Fruit fly (Drosophila melanogaster) whole organism, embryonic: Measurements from ENCODE around the gene ssp3.

Source experiments
- CG10321 ChIP-seq: fragments of 200-800 bp; sonication (Bioruptor generic); IDR thresholded peaks from 2 replicates; pipeline ENCODE4 v1.3.6; 2022; ENCODE audit warnings: missing biosample characterization, missing genetic modification characterization
- CG11504 ChIP-seq: fragments of 200-800 bp; sonication (Bioruptor generic); optimal IDR thresholded peaks from 3 replicates; lab custom pipeline; 2019; ENCODE audit warnings: missing biosample characterization, mild to moderate bottlenecking, missing genetic modification characterization, moderate library complexity
- CG1233 ChIP-seq: fragments of 200-800 bp; sonication (Bioruptor generic); optimal IDR thresholded peaks from 4 replicates; lab custom pipeline; 2018; ENCODE audit warnings: missing biosample characterization, mild to moderate bottlenecking, missing genetic modification characterization
- CG12391 ChIP-seq: fragments of 200-800 bp; sonication (Bioruptor generic); optimal IDR thresholded peaks from 3 replicates; lab custom pipeline; 2018; ENCODE audit warnings: missing biosample characterization, mild to moderate bottlenecking, missing genetic modification characterization, moderate library complexity
- CG12769 ChIP-seq: fragments of 200-800 bp; sonication (Bioruptor generic); optimal IDR thresholded peaks from 2 replicates; lab custom pipeline; 2019; ENCODE audit warnings: missing biosample characterization, mild to moderate bottlenecking, missing genetic modification characterization, moderate library complexity
- CG13287 ChIP-seq: fragments of 200-800 bp; sonication (Bioruptor generic); IDR thresholded peaks from 2 replicates; pipeline ENCODE4 v1.3.6; 2022; ENCODE audit warnings: missing biosample characterization, missing genetic modification characterization; ENCODE audit not compliant: partially characterized antibody
- CG13624 ChIP-seq: fragments of 200-800 bp; sonication (Bioruptor generic); optimal IDR thresholded peaks from 2 replicates; lab custom pipeline; 2016; ENCODE audit warnings: missing biosample characterization, missing genetic modification characterization
- CG14860 ChIP-seq: fragments of 200-800 bp; sonication (Bioruptor generic); IDR thresholded peaks from 3 replicates; pipeline ENCODE4 v1.3.6; 2022; ENCODE audit warnings: missing biosample characterization, missing genetic modification characterization; ENCODE audit not compliant: partially characterized antibody
- CG16863 ChIP-seq: fragments of 200-800 bp; sonication (Bioruptor generic); optimal IDR thresholded peaks from 3 replicates; lab custom pipeline; 2016; ENCODE audit warnings: missing biosample characterization, missing genetic modification characterization
- CG3065 ChIP-seq: fragments of 200-800 bp; sonication (Bioruptor generic); optimal IDR thresholded peaks from 2 replicates; lab custom pipeline; 2016; ENCODE audit warnings: missing biosample characterization, missing genetic modification characterization
- CG3163 ChIP-seq: fragments of 200-800 bp; sonication (Bioruptor generic); optimal IDR thresholded peaks from 3 replicates; lab custom pipeline; 2016; ENCODE audit warnings: missing biosample characterization, missing genetic modification characterization
- CG3847 ChIP-seq: fragments of 200-800 bp; sonication (Bioruptor generic); IDR thresholded peaks from 2 replicates; pipeline ENCODE4 v1.3.6; 2022; ENCODE audit warnings: missing biosample characterization, missing genetic modification characterization
- CG43689 ChIP-seq: fragments of 200-800 bp; sonication (Bioruptor generic); IDR thresholded peaks from 2 replicates; pipeline ENCODE4 v1.3.6; 2022; ENCODE audit warnings: missing biosample characterization, missing genetic modification characterization
- CG4617 ChIP-seq: fragments of 200-800 bp; sonication (Bioruptor generic); optimal IDR thresholded peaks from 3 replicates; lab custom pipeline; 2016; ENCODE audit warnings: missing biosample characterization, missing genetic modification characterization, borderline replicate concordance
- CG6654 ChIP-seq: fragments of 200-800 bp; sonication (Bioruptor generic); optimal IDR thresholded peaks from 2 replicates; lab custom pipeline; 2017; ENCODE audit warnings: missing biosample characterization, mild to moderate bottlenecking, missing genetic modification characterization
- CG6813 ChIP-seq: fragments of 200-800 bp; sonication (Bioruptor generic); optimal IDR thresholded peaks from 2 replicates; lab custom pipeline; 2017; ENCODE audit warnings: missing biosample characterization, missing genetic modification characterization, mild to moderate bottlenecking, moderate library complexity, missing genetic modification reagents
- CG7745 ChIP-seq: fragments of 200-800 bp; sonication (Bioruptor generic); optimal IDR thresholded peaks from 2 replicates; lab custom pipeline; 2018; ENCODE audit warnings: missing biosample characterization, mild to moderate bottlenecking, missing genetic modification characterization, moderate library complexity
- CG7928 ChIP-seq: fragments of 200-800 bp; sonication (Bioruptor generic); optimal IDR thresholded peaks from 2 replicates; lab custom pipeline; 2017; ENCODE audit warnings: missing biosample characterization, mild to moderate bottlenecking, missing genetic modification characterization
- CG8281 ChIP-seq: fragments of 200-800 bp; sonication (Bioruptor generic); optimal IDR thresholded peaks from 2 replicates; lab custom pipeline; 2018; ENCODE audit warnings: missing biosample characterization, mild to moderate bottlenecking, missing genetic modification characterization, moderate library complexity
- CG8388 ChIP-seq: fragments of 200-800 bp; sonication (Bioruptor generic); optimal IDR thresholded peaks from 2 replicates; lab custom pipeline; 2019; ENCODE audit warnings: missing biosample characterization, mild to moderate bottlenecking, missing genetic modification characterization, moderate library complexity
- CTCF ChIP-seq: fragments of 200-800 bp; sonication (Bioruptor generic); optimal IDR thresholded peaks from 2 replicates; lab custom pipeline; 2017; ENCODE audit warnings: missing biosample characterization, mild to moderate bottlenecking, missing genetic modification characterization, moderate library complexity
- Dref ChIP-seq: fragments of 200-800 bp; sonication (Bioruptor generic); IDR thresholded peaks from 2 replicates; pipeline ENCODE4 v1.3.6; 2022; ENCODE audit warnings: missing biosample characterization, missing genetic modification characterization
- HmgZ ChIP-seq: fragments of 200-800 bp; sonication (Bioruptor generic); optimal IDR thresholded peaks from 2 replicates; lab custom pipeline; 2018; ENCODE audit warnings: missing biosample characterization, mild to moderate bottlenecking, missing genetic modification characterization
- MBD-R2 ChIP-seq: fragments of 200-800 bp; sonication (Bioruptor generic); IDR thresholded peaks from 2 replicates; pipeline ENCODE4 v1.3.6; 2022; ENCODE audit warnings: missing biosample characterization, missing genetic modification characterization
- Med ChIP-seq: fragments of 200-800 bp; sonication (Bioruptor generic); peaks from one replicate; lab custom pipeline; 2016; ENCODE audit warnings: missing biosample characterization, missing genetic modification characterization, mild to moderate bottlenecking, inconsistent platforms, moderate library complexity
- Mes4 ChIP-seq: fragments of 200-800 bp; sonication (Bioruptor generic); optimal IDR thresholded peaks from 2 replicates; lab custom pipeline; 2016; ENCODE audit warnings: missing biosample characterization, missing genetic modification characterization
- Mrtf ChIP-seq: fragments of 200-800 bp; sonication (Bioruptor generic); IDR thresholded peaks from 3 replicates; pipeline ENCODE4 v1.3.6; 2022; ENCODE audit warnings: missing biosample characterization, missing genetic modification characterization
- Myb ChIP-seq: fragments of 200-800 bp; sonication (Bioruptor generic); optimal IDR thresholded peaks from 2 replicates; lab custom pipeline; 2016; ENCODE audit warnings: missing biosample characterization, missing genetic modification characterization
- Ptx1 ChIP-seq: fragments of 200-800 bp; sonication (Bioruptor generic); IDR thresholded peaks from 2 replicates; pipeline ENCODE4 v1.3.6; 2022; ENCODE audit warnings: missing biosample characterization, missing genetic modification characterization
- Ravus ChIP-seq: fragments of 200-800 bp; sonication (Bioruptor generic); IDR thresholded peaks from 2 replicates; pipeline ENCODE4 v1.3.6; 2022; ENCODE audit warnings: missing biosample characterization, missing genetic modification characterization
- ac ChIP-seq: fragments of 200-800 bp; sonication (Bioruptor generic); optimal IDR thresholded peaks from 3 replicates; lab custom pipeline; 2017; ENCODE audit warnings: missing biosample characterization, mild to moderate bottlenecking, missing genetic modification characterization
- dan ChIP-seq: fragments of 200-800 bp; sonication (Bioruptor generic); IDR thresholded peaks from 2 replicates; pipeline ENCODE4 v1.3.6; 2022; ENCODE audit warnings: missing biosample characterization, missing genetic modification characterization
- dmrt99B ChIP-seq: fragments of 200-800 bp; sonication (Bioruptor generic); optimal IDR thresholded peaks from 2 replicates; lab custom pipeline; 2018; ENCODE audit warnings: missing biosample characterization, mild to moderate bottlenecking, missing genetic modification characterization, moderate library complexity
- dpn ChIP-seq, 2 experiments: fragments of 200-800 bp; sonication (Bioruptor generic); optimal IDR thresholded peaks; 3 replicates each; lab custom pipeline; 2016; ENCODE audit warnings: missing biosample characterization in 2 of 2, missing genetic modification characterization in 2 of 2
- en ChIP-seq: fragments of 200-800 bp; sonication (Bioruptor generic); optimal IDR thresholded peaks from 2 replicates; lab custom pipeline; 2016; ENCODE audit warnings: missing biosample characterization, missing genetic modification characterization
- eyg ChIP-seq: fragments of 200-800 bp; sonication (Bioruptor generic); optimal IDR thresholded peaks from 3 replicates; lab custom pipeline; 2016; ENCODE audit warnings: missing biosample characterization, missing genetic modification characterization
- ftz-f1 ChIP-seq: fragments of 200-800 bp; sonication (Bioruptor generic); optimal IDR thresholded peaks from 2 replicates; lab custom pipeline; 2016; ENCODE audit warnings: missing biosample characterization, missing genetic modification characterization
- gcm2 ChIP-seq: fragments of 200-800 bp; sonication (Bioruptor generic); optimal IDR thresholded peaks from 2 replicates; lab custom pipeline; 2016; ENCODE audit warnings: missing biosample characterization, missing genetic modification characterization
- jing ChIP-seq: fragments of 200-800 bp; sonication (Bioruptor generic); optimal IDR thresholded peaks from 2 replicates; lab custom pipeline; 2018; ENCODE audit warnings: missing biosample characterization, mild to moderate bottlenecking, missing genetic modification characterization
- jumu ChIP-seq: fragments of 200-800 bp; sonication (Bioruptor generic); optimal IDR thresholded peaks from 3 replicates; lab custom pipeline; 2016; ENCODE audit warnings: missing biosample characterization, missing genetic modification characterization
- kay ChIP-seq: fragments of 200-800 bp; sonication (Bioruptor generic); optimal IDR thresholded peaks from 2 replicates; lab custom pipeline; 2016; ENCODE audit warnings: missing biosample characterization, missing genetic modification characterization
- lbe ChIP-seq: fragments of 200-800 bp; sonication (Bioruptor generic); optimal IDR thresholded peaks from 2 replicates; lab custom pipeline; 2016; ENCODE audit warnings: missing biosample characterization, mild to moderate bottlenecking, missing genetic modification characterization
- nerfin-2 ChIP-seq: fragments of 200-800 bp; sonication (Bioruptor generic); IDR thresholded peaks from 2 replicates; pipeline ENCODE4 v1.3.6; 2022; ENCODE audit warnings: missing biosample characterization, missing genetic modification characterization; ENCODE audit not compliant: partially characterized antibody
- org-1 ChIP-seq: fragments of 200-800 bp; sonication (Bioruptor generic); optimal IDR thresholded peaks from 2 replicates; lab custom pipeline; 2017; ENCODE audit warnings: missing biosample characterization, missing genetic modification characterization
- pum ChIP-seq: fragments of 200-800 bp; sonication (Bioruptor generic); optimal IDR thresholded peaks from 2 replicates; lab custom pipeline; 2016; ENCODE audit warnings: missing biosample characterization, missing genetic modification characterization
- salm ChIP-seq: fragments of 200-800 bp; sonication (Bioruptor generic); optimal IDR thresholded peaks from 2 replicates; lab custom pipeline; 2018; ENCODE audit warnings: missing biosample characterization, mild to moderate bottlenecking, missing genetic modification characterization
- sim ChIP-seq: fragments of 200-800 bp; sonication (Bioruptor generic); IDR thresholded peaks from 2 replicates; pipeline ENCODE4 v1.3.6; 2022; ENCODE audit warnings: missing biosample characterization, missing genetic modification characterization
- tap ChIP-seq: fragments of 200-800 bp; optimal IDR thresholded peaks from 3 replicates; lab custom pipeline; 2019; ENCODE audit warnings: missing biosample characterization, mild to moderate bottlenecking, missing genetic modification characterization, moderate library complexity
- toy ChIP-seq: fragments of 200-800 bp; sonication (Bioruptor generic); IDR thresholded peaks from 2 replicates; pipeline ENCODE4 v1.3.6; 2022; ENCODE audit warnings: missing biosample characterization, missing genetic modification characterization
- trem ChIP-seq: fragments of 200-800 bp; optimal IDR thresholded peaks from 3 replicates; lab custom pipeline; 2019; ENCODE audit warnings: missing biosample characterization, mild to moderate bottlenecking, missing genetic modification characterization, moderate library complexity
- unpg ChIP-seq: fragments of 200-800 bp; sonication (Bioruptor generic); optimal IDR thresholded peaks from 3 replicates; lab custom pipeline; 2018; ENCODE audit warnings: missing biosample characterization, mild to moderate bottlenecking, missing genetic modification characterization, moderate library complexity
- usp ChIP-seq: fragments of >200 bp; optimal IDR thresholded peaks from 2 replicates; lab custom pipeline; 2017; ENCODE audit warnings: missing biosample characterization, missing genetic modification characterization
- vnd ChIP-seq: fragments of 200-800 bp; sonication (Bioruptor generic); IDR thresholded peaks from 3 replicates; pipeline ENCODE4 v1.3.6; 2022; ENCODE audit warnings: missing biosample characterization, missing genetic modification characterization; ENCODE audit not compliant: partially characterized antibody

The ssp3 gene

DNA sequence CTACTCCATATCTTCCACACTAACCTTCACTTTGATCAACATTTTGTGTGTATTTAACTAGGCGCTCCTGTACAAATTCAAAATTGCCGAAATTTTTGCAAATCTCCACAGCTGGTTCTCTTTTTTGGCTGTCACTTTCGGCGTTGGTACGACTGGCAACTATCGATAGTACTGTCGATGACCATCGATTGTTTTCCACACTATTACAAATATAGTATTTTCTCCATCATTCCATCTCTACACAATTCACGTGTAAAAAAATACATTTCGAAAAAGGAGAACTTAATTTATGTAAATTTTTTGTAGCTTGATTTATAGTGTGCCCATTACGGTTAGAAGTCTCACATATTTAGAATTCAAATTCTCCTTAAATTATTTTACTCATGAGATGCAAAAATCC, 7.9 kb upstream of the ssp3 start, which contains the start of gene Nedd8 (continued):
- no peak for TF ChIP-seq CG12769 (tag; lab: Kevin White, UChicago)
- TF ChIP-seq Mrtf (GFP tag; lab: Robert Waterston, UW) = no peak
- TF ChIP-seq CG43689 (GFP tag; lab: Robert Waterston, UW) = no peak
- TF ChIP-seq pum (GFP tag; lab: Kevin White, UChicago) = no peak
- TF ChIP-seq CG1233 (GFP tag; lab: Kevin White, UChicago) = no peak
- no peak for TF ChIP-seq org-1
- TF ChIP-seq Dref (GFP tag; lab: Robert Waterston, UW) = peak; percentile 91
- TF ChIP-seq jing (GFP tag; lab: Kevin White, UChicago) = no peak
- no peak for TF ChIP-seq kay
- peak; percentile 63 for TF ChIP-seq HmgZ (tag; lab: Kevin White, UChicago)
- no peak for TF ChIP-seq CG6654
- no peak for TF ChIP-seq jumu (GFP tag; lab: Kevin White, UChicago)
- TF ChIP-seq CG8388 (GFP tag; lab: Kevin White, UChicago) = no peak
- TF ChIP-seq ftz-f1 (GFP tag; lab: Kevin White, UChicago) = no peak
- no peak for TF ChIP-seq CG3065 (GFP tag; lab: Kevin White, UChicago)
- no peak for TF ChIP-seq sim (GFP tag; lab: Robert Waterston, UW)
- no peak for TF ChIP-seq eyg (GFP tag; lab: Kevin White, UChicago)
- TF ChIP-seq dmrt99B (tag; lab: Kevin White, UChicago) = no peak
- TF ChIP-seq CG11504 (tag; lab: Kevin White, UChicago) = peak; percentile 12
- no peak for TF ChIP-seq CG10321 (GFP tag; lab: Robert Waterston, UW)
- TF ChIP-seq CG7745 (tag; lab: Kevin White, UChicago) = no peak
- peak; percentile 71 for TF ChIP-seq Med (GFP tag; lab: Kevin White, UChicago)
- no peak for TF ChIP-seq ac (GFP tag; lab: Kevin White, UChicago)
- no peak for TF ChIP-seq CG3847
- peak; percentile 77 for TF ChIP-seq CG14860 (GFP tag; lab: Robert Waterston, UW)
- no peak for TF ChIP-seq dpn (GFP tag; optimal IDR thresholded peaks at IDR 0.05; lab: Kevin White, UChicago)
- no peak for TF ChIP-seq Ptx1
- TF ChIP-seq vnd = peak; percentile 75
- TF ChIP-seq Ravus = no peak
- no peak for TF ChIP-seq CG7928
- peak; percentile 89 for TF ChIP-seq MBD-R2 (GFP tag; lab: Robert Waterston, UW)
- no peak for TF ChIP-seq lbe (GFP tag; lab: Kevin White, UChicago)
- TF ChIP-seq Mes4 (GFP tag; lab: Kevin White, UChicago) = no peak
- TF ChIP-seq toy (GFP tag; lab: Robert Waterston, UW) = no peak
- TF ChIP-seq CG12391 (tag; lab: Kevin White, UChicago) = peak; percentile 38
- TF ChIP-seq nerfin-2 (GFP tag; lab: Robert Waterston, UW) = peak; percentile 66
- no peak for TF ChIP-seq tap (tag; lab: Kevin White, UChicago)
- TF ChIP-seq dan (GFP tag; lab: Robert Waterston, UW) = no peak
- no peak for TF ChIP-seq usp (GFP tag; lab: Kevin White, UChicago)
- peak; percentile 48 for TF ChIP-seq trem
- TF ChIP-seq CG13287 (GFP tag; lab: Robert Waterston, UW) = peak; percentile 95
- peak; percentile 62 for TF ChIP-seq CTCF
- no peak for TF ChIP-seq CG16863
- no peak for TF ChIP-seq gcm2 (GFP tag; lab: Kevin White, UChicago)
- peak; percentile 54 for TF ChIP-seq CG3163 (GFP tag; lab: Kevin White, UChicago)
- TF ChIP-seq en (GFP tag; lab: Kevin White, UChicago) = no peak
- no peak for TF ChIP-seq unpg (GFP tag; lab: Kevin White, UChicago)
- no peak for TF ChIP-seq CG6813
- peak; percentile 68 for TF ChIP-seq Myb (GFP tag; lab: Kevin White, UChicago)
- TF ChIP-seq CG13624 (GFP tag; lab: Kevin White, UChicago) = peak; percentile 11
- no peak for TF ChIP-seq CG8281 (tag; lab: Kevin White, UChicago)
- TF ChIP-seq salm = no peak
- TF ChIP-seq CG4617 (GFP tag; lab: Kevin White, UChicago) = peak; percentile 29
